Fruit fly (Drosophila melanogaster): Measurements from ENCODE around the gene CG44476.

dm6 chr2L:18144268-18144834, 31.4 kb upstream of the CG44476 start:
- TF ChIP-seq CG8478 (optimal IDR thresholded peaks at IDR 0.05) = no peak
- TF ChIP-seq pan (optimal IDR thresholded peaks at IDR 0.05) = no peak
- TF ChIP-seq Dll (optimal IDR thresholded peaks at IDR 0.05) = no peak
- no peak for TF ChIP-seq usp (GFP tag; optimal IDR thresholded peaks at IDR 0.05)

All from whole organism.